Worm (Caenorhabditis elegans): Measurements from ENCODE around the gene nhr-282.

DNA sequence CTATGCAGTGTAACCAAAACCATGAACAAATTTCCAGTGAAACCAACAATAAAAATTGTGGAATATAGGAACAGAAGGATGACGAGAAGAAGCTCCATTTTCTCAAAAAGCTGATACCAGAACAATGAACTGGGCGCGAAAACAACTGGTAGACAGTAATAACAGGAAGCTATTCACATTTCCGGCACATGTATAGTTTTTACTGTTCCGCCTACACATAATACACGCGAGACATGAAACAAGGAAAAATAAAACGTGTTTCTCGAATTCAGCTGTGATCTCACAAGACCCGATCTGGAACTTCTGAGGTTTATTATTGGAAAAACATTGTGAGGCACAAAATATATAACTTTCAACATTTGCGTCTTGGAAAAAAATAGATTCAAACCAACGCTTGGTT lies 2.5 kb upstream of the nhr-282 start, which contains the start of gene srsx-36:
- no peak for TF ChIP-seq T22C8.4 (GFP tag; IDR thresholded peaks at IDR 0.05)
- no peak for TF ChIP-seq klf-2 (GFP tag; conservative IDR thresholded peaks at IDR 0.05)
- no peak for TF ChIP-seq ref-1 (GFP tag; conservative IDR thresholded peaks at IDR 0.05)
- no peak for TF ChIP-seq ztf-29 (GFP tag; IDR thresholded peaks at IDR 0.05)

Data from whole organism, midembryonic.